Worm (Caenorhabditis elegans) whole organism, early embryonic: ENCODE measurements around the gene Y50D4B.6.

ENCODE experiments used
- B0310.2 ChIP-seq: sonication (generic microtip); optimal IDR thresholded peaks from 2 replicates; lab custom pipeline; 2016; ENCODE audit warnings: mild to moderate bottlenecking, missing genetic modification characterization, missing compliant biosample characterization
- F13C5.2 ChIP-seq: sonication (generic microtip); optimal IDR thresholded peaks from 2 replicates; lab custom pipeline; 2017; ENCODE audit warnings: mild to moderate bottlenecking, missing genetic modification characterization, inconsistent platforms, missing compliant biosample characterization
- aly-1 ChIP-seq: sonication (generic microtip); optimal IDR thresholded peaks from 2 replicates; lab custom pipeline; 2016; ENCODE audit warnings: missing genetic modification characterization, missing compliant biosample characterization
- ama-1 ChIP-seq: fragments of 150-350 bp; optimal IDR thresholded peaks from 2 replicates; lab custom pipeline; 2014
- ceh-13 ChIP-seq: fragments of 200-800 bp; sonication (Bioruptor generic); optimal IDR thresholded peaks from 2 replicates; lab custom pipeline; 2018; ENCODE audit warnings: mild to moderate bottlenecking, missing genetic modification characterization, missing compliant biosample characterization
- ceh-36 ChIP-seq: sonication (generic microtip); optimal IDR thresholded peaks from 2 replicates; lab custom pipeline; 2016; ENCODE audit warnings: missing genetic modification characterization, inconsistent platforms, missing compliant biosample characterization
- ets-7 ChIP-seq: sonication (generic microtip); optimal IDR thresholded peaks from 2 replicates; lab custom pipeline; 2016; ENCODE audit warnings: missing genotype, missing genetic modification characterization, missing compliant biosample characterization
- flt-1 ChIP-seq: fragments of 200-800 bp; sonication (Bioruptor generic); IDR thresholded peaks from 2 replicates; pipeline ENCODE4 v1.3.6; 2022; ENCODE audit warnings: missing genetic modification characterization, missing compliant biosample characterization
- hmbx-1 ChIP-seq: sonication (generic microtip); optimal IDR thresholded peaks from 2 replicates; lab custom pipeline; 2016; ENCODE audit warnings: mild to moderate bottlenecking, missing genetic modification characterization, missing compliant biosample characterization
- hmg-4 ChIP-seq: fragments of 200-800 bp; sonication (Bioruptor generic); optimal IDR thresholded peaks from 2 replicates; lab custom pipeline; 2018; ENCODE audit warnings: mild to moderate bottlenecking, missing genetic modification characterization, missing compliant biosample characterization
- hnd-1 ChIP-seq: sonication (generic microtip); optimal IDR thresholded peaks from 2 replicates; lab custom pipeline; 2016; ENCODE audit warnings: missing genetic modification characterization, missing compliant biosample characterization
- pes-1 ChIP-seq: fragments of 200-800 bp; sonication (Bioruptor generic); IDR thresholded peaks from 2 replicates; pipeline ENCODE4 v1.3.6; 2022; ENCODE audit warnings: missing genetic modification reagents, missing genetic modification characterization, missing compliant biosample characterization
- scrt-1 ChIP-seq: fragments of 200-800 bp; sonication (Bioruptor generic); IDR thresholded peaks from 2 replicates; pipeline ENCODE4 v1.3.6; 2022; ENCODE audit warnings: missing genetic modification characterization, missing compliant biosample characterization
- sea-1 ChIP-seq: fragments of 200-800 bp; sonication (Bioruptor generic); conservative IDR thresholded peaks from 2 replicates; pipeline ENCODE4 v1.3.6; 2022; ENCODE audit warnings: missing genetic modification characterization, missing compliant biosample characterization
- tbx-11 ChIP-seq: fragments of 200-800 bp; sonication (Bioruptor generic); IDR thresholded peaks from 2 replicates; pipeline ENCODE4 v1.3.6; 2022; ENCODE audit warnings: missing genetic modification characterization, missing compliant biosample characterization
- tbx-37 ChIP-seq: fragments of 200-800 bp; sonication (Bioruptor generic); conservative IDR thresholded peaks from 2 replicates; pipeline ENCODE4 v1.3.6; 2022; ENCODE audit warnings: missing genetic modification reagents, missing genetic modification characterization, missing compliant biosample characterization
- tra-4 ChIP-seq: sonication (generic microtip); optimal IDR thresholded peaks from 2 replicates; lab custom pipeline; 2017; ENCODE audit warnings: missing genetic modification characterization, missing compliant biosample characterization

Y50D4B.6 gene

DNA sequence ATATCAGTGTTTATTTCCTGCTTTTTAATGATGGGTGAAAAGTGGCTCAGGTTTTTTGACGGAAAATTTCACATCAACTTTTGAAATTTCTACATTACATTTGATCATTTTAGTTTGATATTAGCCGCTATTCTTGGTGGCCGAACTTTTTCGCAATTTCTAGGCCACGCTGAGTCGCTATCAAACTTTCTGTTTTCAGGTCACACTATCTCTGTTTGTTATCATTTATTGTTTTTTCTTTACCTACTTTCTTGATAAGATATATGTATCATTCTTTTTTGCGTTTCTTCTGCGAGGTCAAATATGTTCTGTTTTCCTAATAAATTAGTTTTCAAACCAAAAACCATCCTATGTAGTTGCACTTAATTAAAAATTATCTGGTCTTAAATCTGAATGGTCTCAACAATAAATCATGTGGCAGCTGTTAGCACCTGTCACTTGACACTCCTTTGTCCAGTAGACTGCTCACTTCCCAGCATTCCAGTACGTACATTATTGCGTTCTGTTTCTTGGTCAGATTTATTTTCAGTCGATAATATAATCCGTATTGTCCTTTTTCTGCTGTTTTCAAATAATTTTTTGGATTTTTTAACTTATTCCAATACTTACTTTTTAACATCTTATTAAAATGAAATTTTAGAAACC, 23.8 kb upstream of the Y50D4B.6 start:
- TF ChIP-seq hmbx-1 (tag; lab: Kevin White, UChicago), result no peak
- TF ChIP-seq tbx-37 (GFP tag; lab: Robert Waterston, UW), result no peak
- no peak for TF ChIP-seq ceh-36 (tag; lab: Kevin White, UChicago)
- no peak for TF ChIP-seq pes-1 (GFP tag; lab: Robert Waterston, UW)
- no peak for TF ChIP-seq aly-1 (tag; lab: Kevin White, UChicago)

ce11 chrV:1061295-1061694, 22.8 kb upstream of the Y50D4B.6 start, which contains the start of gene rnst-2:
TSS of gene rnst-2 (plus strand) at chrV:1061595.
- no peak for TF ChIP-seq hmbx-1 (tag; lab: Kevin White, UChicago)
- TF ChIP-seq tra-4, result no peak
- no peak for TF ChIP-seq ceh-36 (tag; lab: Kevin White, UChicago)
- no peak for TF ChIP-seq ets-7
- no peak for TF ChIP-seq ama-1
- no peak for TF ChIP-seq tbx-11
- no peak for TF ChIP-seq tbx-37 (GFP tag; lab: Robert Waterston, UW)
- TF ChIP-seq B0310.2, result no peak
- TF ChIP-seq pes-1 (GFP tag; lab: Robert Waterston, UW), result no peak

DNA sequence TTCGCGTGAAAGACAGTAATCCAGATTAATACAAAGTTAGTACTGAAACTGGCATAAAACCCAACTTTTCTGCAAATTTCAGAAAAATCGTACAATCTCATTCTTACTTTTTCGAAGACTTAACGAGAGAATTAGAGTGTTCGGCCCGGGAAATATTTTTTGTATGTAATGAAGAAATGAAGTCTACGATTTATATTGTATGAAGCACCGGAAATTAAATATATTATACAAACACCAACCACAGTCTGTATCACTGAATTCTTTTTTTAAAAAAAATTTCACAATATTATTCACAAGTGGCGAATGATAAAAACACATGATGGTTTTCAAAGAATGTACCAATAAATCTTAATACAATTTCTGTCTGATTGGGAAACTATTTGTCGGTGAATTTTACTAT, 19.6 kb upstream of the Y50D4B.6 start, which contains the start of gene str-67:
str-67 (minus strand) TSS at position 101 of the 400 bp plus-strand sequence.
- TF ChIP-seq tbx-37 (GFP tag; lab: Robert Waterston, UW) (no peak), ets-7 (no peak), hmbx-1 (tag; lab: Kevin White, UChicago) (no peak), B0310.2 (no peak), F13C5.2 (tag; lab: Kevin White, UChicago) (no peak), ceh-13 (GFP tag; lab: Kevin White, UChicago) (no peak), hnd-1 (tag; lab: Kevin White, UChicago) (no peak), flt-1 (GFP tag; lab: Robert Waterston, UW) (no peak), hmg-4 (GFP tag; lab: Kevin White, UChicago) (no peak), ceh-36 (tag; lab: Kevin White, UChicago) (no peak), ama-1 (no peak), tra-4 (no peak), tbx-11 (no peak), scrt-1 (no peak), pes-1 (GFP tag; lab: Robert Waterston, UW) (no peak), aly-1 (tag; lab: Kevin White, UChicago) (no peak), sea-1 (GFP tag; lab: Robert Waterston, UW) (no peak)

DNA sequence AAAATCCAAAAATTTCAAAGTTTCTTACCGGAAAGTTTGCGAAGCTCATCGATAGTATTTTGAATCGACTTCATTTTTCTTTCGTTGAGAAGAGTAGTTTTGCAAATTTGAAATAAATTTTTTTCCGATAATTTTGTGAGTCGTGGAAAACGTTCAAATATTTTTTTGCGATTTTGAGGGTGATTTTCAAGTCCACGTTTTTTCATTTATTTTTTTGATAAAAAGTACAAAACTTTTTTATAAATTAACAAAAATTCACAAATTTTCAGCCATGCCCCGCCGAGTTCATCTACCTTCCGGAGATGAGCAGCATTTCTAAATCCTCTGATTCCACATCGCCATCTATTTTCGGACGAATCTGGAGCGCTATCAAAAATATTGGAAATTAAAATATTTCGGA, 16.6 kb upstream of the Y50D4B.6 start, which contains the start of gene K10C9.7:
K10C9.7 (minus strand) TSS at position 101 of the 400 bp plus-strand sequence.
- TF ChIP-seq sea-1 (GFP tag; lab: Robert Waterston, UW) (no peak), aly-1 (tag; lab: Kevin White, UChicago) (no peak), ets-7 (no peak), hmg-4 (GFP tag; lab: Kevin White, UChicago) (no peak), F13C5.2 (tag; lab: Kevin White, UChicago) (no peak), tbx-37 (GFP tag; lab: Robert Waterston, UW) (no peak), hmbx-1 (tag; lab: Kevin White, UChicago) (no peak), ama-1 (no peak), scrt-1 (no peak), tra-4 (no peak), hnd-1 (tag; lab: Kevin White, UChicago) (no peak), ceh-36 (tag; lab: Kevin White, UChicago) (no peak), pes-1 (GFP tag; lab: Robert Waterston, UW) (no peak), ceh-13 (GFP tag; lab: Kevin White, UChicago) (no peak)

ce11 chrV:1074946-1075345, 9.2 kb upstream of the Y50D4B.6 start, which contains the start of gene K10C9.1:
TSS of gene K10C9.1 (plus strand) at chrV:1075246.
- TF ChIP-seq tra-4 (no peak), pes-1 (GFP tag; lab: Robert Waterston, UW) (no peak), B0310.2 (no peak), scrt-1 (no peak), hmg-4 (GFP tag; lab: Kevin White, UChicago) (no peak), ets-7 (no peak), ceh-13 (GFP tag; lab: Kevin White, UChicago) (no peak)

- TF ChIP-seq B0310.2, result no peak
- TF ChIP-seq ets-7, result no peak
- no peak for TF ChIP-seq flt-1 (GFP tag; lab: Robert Waterston, UW)
- no peak for TF ChIP-seq ama-1
- TF ChIP-seq F13C5.2 (tag; lab: Kevin White, UChicago), result no peak
- no peak for TF ChIP-seq scrt-1
- no peak for TF ChIP-seq pes-1 (GFP tag; lab: Robert Waterston, UW)
- no peak for TF ChIP-seq tbx-11
Measured at ce11 chrV:1087983-1088382, 3.9 kb downstream of the Y50D4B.6 start, which contains the start of gene clec-203. TSS of gene clec-203 (plus strand) at chrV:1088283.

ce11 chrV:1092359-1092758, 8.2 kb downstream of the Y50D4B.6 start, which contains the start of gene Y50D4B.4:
TSS of gene Y50D4B.4 (plus strand) at chrV:1092659.
- TF ChIP-seq B0310.2 (no peak), sea-1 (GFP tag; lab: Robert Waterston, UW) (no peak), hnd-1 (tag; lab: Kevin White, UChicago) (no peak), aly-1 (tag; lab: Kevin White, UChicago) (no peak), pes-1 (GFP tag; lab: Robert Waterston, UW) (no peak), ceh-13 (GFP tag; lab: Kevin White, UChicago) (no peak), ets-7 (no peak), ceh-36 (tag; lab: Kevin White, UChicago) (no peak), F13C5.2 (tag; lab: Kevin White, UChicago) (no peak), tbx-37 (GFP tag; lab: Robert Waterston, UW) (no peak), scrt-1 (no peak), ama-1 (no peak), hmbx-1 (tag; lab: Kevin White, UChicago) (no peak), flt-1 (GFP tag; lab: Robert Waterston, UW) (no peak), hmg-4 (GFP tag; lab: Kevin White, UChicago) (no peak), tbx-11 (no peak), tra-4 (no peak)
